Fruit fly (Drosophila melanogaster) whole organism, embryonic: Measurements from ENCODE around the gene shv.
A peak's percentile ranks its signal among the peaks of the same experiment; 100 is the strongest.

Experiments
- B-H2 ChIP-seq: fragments of 200-800 bp; sonication (Bioruptor generic); optimal IDR thresholded peaks from 2 replicates; lab custom pipeline; 2018; ENCODE audit warnings: missing biosample characterization, mild to moderate bottlenecking, missing genetic modification characterization
- Bdp1 ChIP-seq: fragments of 200-800 bp; sonication (Bioruptor generic); optimal IDR thresholded peaks from 3 replicates; lab custom pipeline; 2016; ENCODE audit warnings: missing biosample characterization, missing genetic modification characterization
- BtbVII ChIP-seq: fragments of 200-800 bp; sonication (Bioruptor generic); optimal IDR thresholded peaks from 3 replicates; lab custom pipeline; 2017; ENCODE audit warnings: missing biosample characterization, mild to moderate bottlenecking, missing genetic modification characterization
- CG1024 ChIP-seq: fragments of 200-800 bp; sonication (Bioruptor generic); IDR thresholded peaks from 2 replicates; pipeline ENCODE4 v1.3.6; 2022; ENCODE audit warnings: missing biosample characterization, missing genetic modification characterization
- CG10321 ChIP-seq: fragments of 200-800 bp; sonication (Bioruptor generic); IDR thresholded peaks from 2 replicates; pipeline ENCODE4 v1.3.6; 2022; ENCODE audit warnings: missing biosample characterization, missing genetic modification characterization
- CG13424 ChIP-seq: fragments of 200-800 bp; sonication (Bioruptor generic); optimal IDR thresholded peaks from 2 replicates; lab custom pipeline; 2019; ENCODE audit warnings: missing biosample characterization, mild to moderate bottlenecking, missing genetic modification characterization, moderate library complexity
- CG13894 ChIP-seq: fragments of 200-800 bp; sonication (Bioruptor generic); optimal IDR thresholded peaks from 3 replicates; lab custom pipeline; 2018; ENCODE audit warnings: missing biosample characterization, mild to moderate bottlenecking, missing genetic modification characterization, moderate library complexity
- CG15011 ChIP-seq: fragments of 200-800 bp; sonication (Bioruptor generic); optimal IDR thresholded peaks from 3 replicates; lab custom pipeline; 2018; ENCODE audit warnings: missing biosample characterization, mild to moderate bottlenecking, missing genetic modification characterization
- CG15514 ChIP-seq: fragments of 200-800 bp; sonication (Bioruptor generic); optimal IDR thresholded peaks from 3 replicates; lab custom pipeline; 2017; ENCODE audit warnings: missing biosample characterization, missing genetic modification characterization, mild to moderate bottlenecking, moderate library complexity, missing genetic modification reagents
- CG17829 ChIP-seq: fragments of 200-800 bp; optimal IDR thresholded peaks from 2 replicates; lab custom pipeline; 2019; ENCODE audit warnings: missing biosample characterization, mild to moderate bottlenecking, missing genetic modification characterization, moderate library complexity
- CG17912 ChIP-seq: fragments of 200-800 bp; sonication (Bioruptor generic); optimal IDR thresholded peaks from 2 replicates; lab custom pipeline; 2018; ENCODE audit warnings: missing biosample characterization, mild to moderate bottlenecking, missing genetic modification characterization
- CG18476 ChIP-seq: fragments of 200-800 bp; sonication (Bioruptor generic); optimal IDR thresholded peaks from 2 replicates; lab custom pipeline; 2016; ENCODE audit warnings: missing biosample characterization, mild to moderate bottlenecking, missing genetic modification characterization
- CG32532 ChIP-seq: fragments of 200-800 bp; sonication (Bioruptor generic); IDR thresholded peaks from 2 replicates; pipeline ENCODE4 v1.3.6; 2022; ENCODE audit warnings: missing biosample characterization, missing genetic modification characterization
- CG33213 ChIP-seq: fragments of 200-800 bp; sonication (Bioruptor generic); optimal IDR thresholded peaks from 3 replicates; lab custom pipeline; 2016; ENCODE audit warnings: missing biosample characterization, missing genetic modification characterization
- CG34422 ChIP-seq: fragments of 200-800 bp; sonication (Bioruptor generic); IDR thresholded peaks from 3 replicates; pipeline ENCODE4 v1.3.6; 2022; ENCODE audit warnings: missing biosample characterization, missing genetic modification characterization
- CG3726 ChIP-seq: fragments of 200-800 bp; sonication (Bioruptor generic); IDR thresholded peaks from 3 replicates; pipeline ENCODE4, ENCODE4 v1.3.6; 2022; ENCODE audit warnings: missing biosample characterization, missing genetic modification characterization
- CG4707 ChIP-seq: fragments of 200-800 bp; sonication (Bioruptor generic); optimal IDR thresholded peaks from 2 replicates; lab custom pipeline; 2018; ENCODE audit warnings: missing biosample characterization, mild to moderate bottlenecking, missing genetic modification characterization, moderate library complexity
- CG6791 ChIP-seq: fragments of 200-800 bp; sonication (Bioruptor generic); IDR thresholded peaks from 3 replicates; pipeline ENCODE4 v1.3.6; 2022; ENCODE audit warnings: missing biosample characterization, missing genetic modification characterization; ENCODE audit not compliant: partially characterized antibody
- CG7271 ChIP-seq: fragments of 200-800 bp; sonication (Bioruptor generic); optimal IDR thresholded peaks from 2 replicates; lab custom pipeline; 2018; ENCODE audit warnings: missing biosample characterization, mild to moderate bottlenecking, missing genetic modification characterization, moderate library complexity
- Chrac-16 ChIP-seq: fragments of 200-800 bp; sonication (Bioruptor generic); optimal IDR thresholded peaks from 3 replicates; lab custom pipeline; 2016; ENCODE audit warnings: missing biosample characterization, missing genetic modification characterization
- CoRest ChIP-seq: fragments of 200-800 bp; sonication (Bioruptor generic); optimal IDR thresholded peaks from 3 replicates; lab custom pipeline; 2018; ENCODE audit warnings: missing biosample characterization, mild to moderate bottlenecking, missing genetic modification characterization, moderate library complexity
- D19A ChIP-seq: fragments of 200-800 bp; optimal IDR thresholded peaks from 3 replicates; lab custom pipeline; 2019; ENCODE audit warnings: missing biosample characterization, mild to moderate bottlenecking, missing genetic modification characterization, moderate library complexity
- Dip2 ChIP-seq: fragments of 200-800 bp; sonication (Bioruptor generic); IDR thresholded peaks from 2 replicates; pipeline ENCODE4 v1.3.6; 2022; ENCODE audit warnings: missing biosample characterization, missing genetic modification characterization
- Doc3 ChIP-seq: fragments of 200-800 bp; sonication (Bioruptor generic); IDR thresholded peaks from 3 replicates; pipeline ENCODE4 v1.3.6; 2022; ENCODE audit warnings: missing biosample characterization, missing genetic modification characterization; ENCODE audit not compliant: partially characterized antibody
- Eip74EF ChIP-seq, 2 experiments: fragments of 200-800 bp in 1 of 2; fragments of >200 bp in 1 of 2; sonication (Bioruptor generic) in 1 of 2; optimal IDR thresholded peaks; 2 replicates each; lab custom pipeline; 2017 to 2019; ENCODE audit warnings: missing biosample characterization in 2 of 2, missing genetic modification characterization in 2 of 2, mild to moderate bottlenecking in 1 of 2, moderate library complexity in 1 of 2
- Elba2 ChIP-seq: fragments of 200-800 bp; sonication (Bioruptor generic); optimal IDR thresholded peaks from 3 replicates; lab custom pipeline; 2016; ENCODE audit warnings: missing biosample characterization, missing genetic modification characterization
- GATAe ChIP-seq: fragments of 200-800 bp; sonication (Bioruptor generic); conservative IDR thresholded peaks from 2 replicates; pipeline ENCODE4 v1.3.6; 2022; ENCODE audit warnings: missing biosample characterization, missing genetic modification characterization
- Jarid2 ChIP-seq: fragments of 200-800 bp; sonication (Bioruptor generic); optimal IDR thresholded peaks from 3 replicates; lab custom pipeline; 2017; ENCODE audit warnings: mild to moderate bottlenecking, missing biosample characterization, missing genetic modification reagents, missing genetic modification characterization
- Med ChIP-seq: fragments of 200-800 bp; sonication (Bioruptor generic); peaks from one replicate; lab custom pipeline; 2016; ENCODE audit warnings: missing biosample characterization, missing genetic modification characterization, mild to moderate bottlenecking, inconsistent platforms, moderate library complexity
- Mrtf ChIP-seq: fragments of 200-800 bp; sonication (Bioruptor generic); IDR thresholded peaks from 3 replicates; pipeline ENCODE4 v1.3.6; 2022; ENCODE audit warnings: missing biosample characterization, missing genetic modification characterization
- Ptx1 ChIP-seq: fragments of 200-800 bp; sonication (Bioruptor generic); IDR thresholded peaks from 2 replicates; pipeline ENCODE4 v1.3.6; 2022; ENCODE audit warnings: missing biosample characterization, missing genetic modification characterization
- Xrp1 ChIP-seq: fragments of 200-800 bp; sonication (Bioruptor generic); IDR thresholded peaks from 2 replicates; pipeline ENCODE4 v1.3.6; 2022; ENCODE audit warnings: missing biosample characterization, missing genetic modification characterization
- bbx ChIP-seq: fragments of 200-800 bp; sonication (Bioruptor generic); IDR thresholded peaks from 2 replicates; pipeline ENCODE4 v1.3.6; 2022; ENCODE audit warnings: missing biosample characterization, missing genetic modification characterization; ENCODE audit not compliant: partially characterized antibody
- bsh ChIP-seq, 2 experiments: fragments of 200-800 bp; sonication (Bioruptor generic); optimal IDR thresholded peaks; 2 replicates each; lab custom pipeline; 2017 to 2018; ENCODE audit warnings: mild to moderate bottlenecking in 2 of 2, missing biosample characterization in 2 of 2, missing genetic modification characterization in 2 of 2, moderate library complexity in 1 of 2
- btn ChIP-seq: fragments of 200-800 bp; sonication (Bioruptor generic); optimal IDR thresholded peaks from 2 replicates; lab custom pipeline; 2016; ENCODE audit warnings: missing biosample characterization, missing genetic modification characterization
- dan ChIP-seq: fragments of 200-800 bp; sonication (Bioruptor generic); IDR thresholded peaks from 2 replicates; pipeline ENCODE4 v1.3.6; 2022; ENCODE audit warnings: missing biosample characterization, missing genetic modification characterization
- dmrt11E ChIP-seq: fragments of 200-800 bp; sonication (Bioruptor generic); optimal IDR thresholded peaks from 3 replicates; lab custom pipeline; 2018; ENCODE audit warnings: missing biosample characterization, mild to moderate bottlenecking, missing genetic modification characterization, moderate library complexity
- ken ChIP-seq: fragments of 200-800 bp; sonication (Bioruptor generic); IDR thresholded peaks from 3 replicates; pipeline ENCODE4 v1.3.6; 2022; ENCODE audit warnings: missing biosample characterization, missing genetic modification characterization
- org-1 ChIP-seq: fragments of 200-800 bp; sonication (Bioruptor generic); optimal IDR thresholded peaks from 2 replicates; lab custom pipeline; 2017; ENCODE audit warnings: missing biosample characterization, missing genetic modification characterization
- sob ChIP-seq: fragments of 200-800 bp; sonication (Bioruptor generic); IDR thresholded peaks from 2 replicates; pipeline ENCODE4 v1.3.6; 2022; ENCODE audit warnings: missing biosample characterization, missing genetic modification characterization
- toy ChIP-seq: fragments of 200-800 bp; sonication (Bioruptor generic); IDR thresholded peaks from 2 replicates; pipeline ENCODE4 v1.3.6; 2022; ENCODE audit warnings: missing biosample characterization, missing genetic modification characterization
- tx ChIP-seq: fragments of 200-800 bp; sonication (Bioruptor generic); optimal IDR thresholded peaks from 2 replicates; lab custom pipeline; 2016; ENCODE audit warnings: missing biosample characterization, missing genetic modification characterization
- unpg ChIP-seq: fragments of 200-800 bp; sonication (Bioruptor generic); optimal IDR thresholded peaks from 3 replicates; lab custom pipeline; 2018; ENCODE audit warnings: missing biosample characterization, mild to moderate bottlenecking, missing genetic modification characterization, moderate library complexity
- zf30C ChIP-seq: fragments of 200-800 bp; sonication (Bioruptor generic); optimal IDR thresholded peaks from 3 replicates; lab custom pipeline; 2018; ENCODE audit warnings: missing biosample characterization, mild to moderate bottlenecking, missing genetic modification characterization

Gene shv

dm6 chr2L:470336-470934 is 17.5 kb downstream of the shv start (continued):
- TF ChIP-seq zf30C (GFP tag; lab: Kevin White, UChicago) = no peak
- peak; percentile 96 for TF ChIP-seq Med (GFP tag; lab: Kevin White, UChicago)
- TF ChIP-seq CG7271 (tag; lab: Kevin White, UChicago) = no peak
- peak; percentile 72 for TF ChIP-seq CG33213
- TF ChIP-seq CoRest (tag; lab: Kevin White, UChicago) = peak; percentile 79
- TF ChIP-seq Elba2 (GFP tag; lab: Kevin White, UChicago) = no peak
- no peak for TF ChIP-seq CG6791 (GFP tag; lab: Robert Waterston, UW)
- TF ChIP-seq CG17829 (tag; lab: Kevin White, UChicago) = peak; percentile 50
- TF ChIP-seq CG15514 = peak; percentile 35
- peak; percentile 76 for TF ChIP-seq CG13424 (tag; lab: Kevin White, UChicago)
- peak; percentile 71 for TF ChIP-seq btn (GFP tag; lab: Kevin White, UChicago)
- TF ChIP-seq Dip2 (GFP tag; lab: Robert Waterston, UW) = no peak
- no peak for TF ChIP-seq toy (GFP tag; lab: Robert Waterston, UW)
- TF ChIP-seq Ptx1 (GFP tag; lab: Robert Waterston, UW) = peak; percentile 83
- peak; percentile 34; the same call in 1 of the 2 replicates for TF ChIP-seq GATAe (GFP tag; lab: Robert Waterston, UW)
- peak; percentile 44; the same call in 1 of the 3 replicates for TF ChIP-seq Mrtf (GFP tag; lab: Robert Waterston, UW)
- TF ChIP-seq Doc3 (GFP tag; lab: Robert Waterston, UW) = no peak
- peak; percentile 73 for TF ChIP-seq CG15011
- no peak for TF ChIP-seq dan (GFP tag; lab: Robert Waterston, UW)
- no peak for TF ChIP-seq dmrt11E (tag; lab: Kevin White, UChicago)
- TF ChIP-seq CG4707 = peak; percentile 22
- TF ChIP-seq B-H2 (GFP tag; lab: Kevin White, UChicago) = peak; percentile 2
- peak; percentile 54 to 66 for TF ChIP-seq bsh (GFP tag; optimal IDR thresholded peaks at IDR 0.05; lab: Kevin White, UChicago)
- peak; percentile 71 for TF ChIP-seq Chrac-16 (GFP tag; lab: Kevin White, UChicago)
- no peak for TF ChIP-seq bbx
- peak; percentile 74 for TF ChIP-seq Bdp1 (GFP tag; lab: Kevin White, UChicago)
- TF ChIP-seq org-1 (GFP tag; lab: Kevin White, UChicago) = peak; percentile 53
- peak in 1 of 2 experiments; percentile 43 for TF ChIP-seq Eip74EF (GFP tag; optimal IDR thresholded peaks at IDR 0.05; lab: Kevin White, UChicago)
- peak; percentile 81 for TF ChIP-seq sob
- peak; percentile 64; the same call in 2 of the 3 replicates for TF ChIP-seq ken
- TF ChIP-seq CG32532 (GFP tag; lab: Robert Waterston, UW) = peak; percentile 59; the same call in 1 of the 2 replicates
- peak; percentile 37 for TF ChIP-seq Jarid2 (GFP tag; lab: Kevin White, UChicago)
- TF ChIP-seq D19A (tag; lab: Kevin White, UChicago) = peak; percentile 90
- TF ChIP-seq CG1024 (GFP tag; lab: Robert Waterston, UW) = no peak
- TF ChIP-seq BtbVII (GFP tag; lab: Kevin White, UChicago) = peak; percentile 14
- TF ChIP-seq CG17912 = no peak
- peak; percentile 77 for TF ChIP-seq CG34422 (GFP tag; lab: Robert Waterston, UW)
- peak; percentile 18; the same call in 1 of the 2 replicates for TF ChIP-seq CG10321
- TF ChIP-seq CG3726 (GFP tag; lab: Robert Waterston, UW) = peak; percentile 71; the same call in 2 of the 3 replicates
- TF ChIP-seq CG13894 (tag; lab: Kevin White, UChicago) = peak; percentile 52
- TF ChIP-seq tx (GFP tag; lab: Kevin White, UChicago) = peak; percentile 71
- TF ChIP-seq unpg = peak; percentile 77
- peak; percentile 76 for TF ChIP-seq Xrp1 (GFP tag; lab: Robert Waterston, UW)
- peak; percentile 52 for TF ChIP-seq CG18476 (GFP tag; lab: Kevin White, UChicago)
